Worm (Caenorhabditis elegans) whole organism, young adult: Measurements from ENCODE around the gene lrpc-1.

Source experiments
- attf-6 ChIP-seq: fragments of 200-800 bp; sonication (Bioruptor generic); IDR thresholded peaks from 2 replicates; pipeline ENCODE4 v1.3.6; 2022; ENCODE audit warnings: missing genetic modification reagents, missing genetic modification characterization, missing compliant biosample characterization
- lin-26 ChIP-seq: fragments of 200-800 bp; sonication (Bioruptor generic); IDR thresholded peaks from 2 replicates; pipeline ENCODE4 v1.3.6; 2022; ENCODE audit warnings: missing genetic modification reagents, missing genetic modification characterization, missing compliant biosample characterization
- madf-3 ChIP-seq: fragments of 200-800 bp; sonication (Bioruptor generic); IDR thresholded peaks from 2 replicates; pipeline ENCODE4 v1.3.6; 2022; ENCODE audit warnings: missing genetic modification reagents, missing genetic modification characterization, missing compliant biosample characterization
- rec-8 ChIP-seq, 2 experiments: sonication (generic microtip); optimal IDR thresholded peaks; 2 replicates each; lab custom pipeline; 2016; ENCODE audit warnings: mild to moderate bottlenecking in 2 of 2, missing genetic modification characterization in 2 of 2, missing genetic modification reagents in 2 of 2, missing genotype in 2 of 2, missing biosample characterization in 1 of 2, missing compliant biosample characterization in 1 of 2, moderate library complexity in 1 of 2
- unc-62 ChIP-seq: fragments of 150-350 bp; optimal IDR thresholded peaks from 2 replicates; lab custom pipeline; 2014; ENCODE audit warnings: missing biosample characterization, missing genetic modification reagents, missing genetic modification characterization

DNA sequence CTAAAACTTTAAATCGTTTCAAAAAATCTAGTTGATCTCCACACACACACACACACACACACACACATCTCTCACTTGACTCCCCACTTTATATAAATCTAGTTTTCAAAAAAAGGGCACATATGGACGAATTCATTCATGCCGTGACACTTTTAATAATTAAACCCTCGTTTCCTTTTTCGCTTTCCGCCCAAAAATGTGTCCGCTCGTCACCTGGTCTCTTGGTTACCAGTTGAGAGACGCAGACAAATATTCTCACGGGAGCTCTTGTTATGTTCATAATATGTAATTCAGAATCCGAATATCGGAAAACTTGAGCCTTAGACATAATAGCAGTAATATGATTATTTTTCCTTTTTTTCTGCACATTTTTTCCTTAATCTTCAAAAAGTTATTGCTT lies 38.9 kb upstream of the lrpc-1 start:
- TF ChIP-seq unc-62 (GFP tag; lab: Kevin White, UChicago): no peak
- TF ChIP-seq lin-26 (GFP tag; lab: Robert Waterston, UW): no peak
- TF ChIP-seq attf-6: no peak
- TF ChIP-seq rec-8 (tag; optimal IDR thresholded peaks at IDR 0.05; lab: Kevin White, UChicago): no peak
- TF ChIP-seq madf-3 (GFP tag; lab: Robert Waterston, UW): no peak
